Fruit fly (Drosophila melanogaster) whole organism, embryonic: ENCODE results near the gene CG44000.
A peak's percentile ranks its signal among the peaks of the same experiment; 100 is the strongest.

Source experiments
- Adf1 ChIP-seq: fragments of 200-800 bp; sonication (Bioruptor generic); IDR thresholded peaks from 2 replicates; pipeline ENCODE4 v1.3.6; 2022; ENCODE audit warnings: missing biosample characterization, missing genetic modification characterization
- Aef1 ChIP-seq: fragments of 200-800 bp; sonication (Bioruptor generic); IDR thresholded peaks from 3 replicates; pipeline ENCODE4 v1.3.6; 2022; ENCODE audit warnings: missing biosample characterization, missing genetic modification characterization
- Atf6 ChIP-seq: fragments of 200-800 bp; sonication (Bioruptor generic); IDR thresholded peaks from 2 replicates; pipeline ENCODE4 v1.3.6; 2022; ENCODE audit warnings: missing biosample characterization, missing genetic modification characterization
- CG16779 ChIP-seq: fragments of 200-800 bp; sonication (Bioruptor generic); IDR thresholded peaks from 2 replicates; pipeline ENCODE4 v1.3.6; 2022; ENCODE audit warnings: missing biosample characterization, missing genetic modification characterization
- CG7963 ChIP-seq: fragments of 200-800 bp; sonication (Bioruptor generic); IDR thresholded peaks from 3 replicates; pipeline ENCODE4 v1.3.6; 2022; ENCODE audit warnings: missing biosample characterization, missing genetic modification characterization; ENCODE audit not compliant: partially characterized antibody
- CG9215 ChIP-seq: fragments of 200-800 bp; sonication (Bioruptor generic); IDR thresholded peaks from 2 replicates; pipeline ENCODE4 v1.3.6; 2022; ENCODE audit warnings: missing biosample characterization, missing genetic modification characterization
- CTCF ChIP-seq: fragments of 200-800 bp; sonication (Bioruptor generic); optimal IDR thresholded peaks from 2 replicates; lab custom pipeline; 2017; ENCODE audit warnings: missing biosample characterization, mild to moderate bottlenecking, missing genetic modification characterization, moderate library complexity
- Ets97D ChIP-seq: fragments of 200-800 bp; sonication (Bioruptor generic); optimal IDR thresholded peaks from 3 replicates; lab custom pipeline; 2016; ENCODE audit warnings: missing biosample characterization, missing genetic modification characterization
- dm ChIP-seq: fragments of 200-800 bp; sonication (Bioruptor generic); optimal IDR thresholded peaks from 3 replicates; lab custom pipeline; 2016; ENCODE audit warnings: missing biosample characterization, missing genetic modification characterization
- psq ChIP-seq: fragments of 200-800 bp; sonication (Bioruptor generic); optimal IDR thresholded peaks from 2 replicates; lab custom pipeline; 2017; ENCODE audit warnings: missing biosample characterization, missing genetic modification characterization
- sug ChIP-seq: fragments of 200-800 bp; optimal IDR thresholded peaks from 2 replicates; lab custom pipeline; 2019; ENCODE audit warnings: missing biosample characterization, mild to moderate bottlenecking, missing genetic modification characterization, moderate library complexity

DNA sequence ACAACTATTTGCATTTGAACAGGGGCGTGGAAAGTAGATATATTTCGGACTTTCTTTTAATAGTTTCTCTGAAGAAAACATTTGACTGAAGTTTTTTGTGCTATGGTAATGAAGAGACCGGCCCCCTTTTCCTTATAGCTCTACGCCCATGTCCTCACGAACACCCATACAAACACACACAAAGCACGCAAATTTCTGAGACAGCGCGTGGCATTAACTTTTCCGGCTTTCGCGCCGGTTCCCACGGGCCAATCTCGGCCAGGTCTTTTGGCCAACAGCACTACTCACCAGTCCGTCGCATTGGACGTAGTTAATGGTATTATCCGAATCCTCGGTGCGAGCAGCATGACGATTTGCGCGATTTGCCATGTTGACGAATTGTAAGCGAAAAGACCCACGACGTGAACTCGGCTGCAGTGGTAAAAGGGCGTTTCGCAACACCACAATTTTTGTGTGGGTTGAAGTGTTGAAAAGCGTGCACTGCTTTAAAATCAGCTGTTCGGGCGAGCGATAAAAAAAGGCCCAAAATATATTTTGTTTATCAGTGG, 9.4 kb downstream of the CG44000 start, which contains the start of gene senju:
- TF ChIP-seq CG7963 (GFP tag; lab: Robert Waterston, UW) = no peak
- peak; percentile 62 for TF ChIP-seq CG9215 (GFP tag; lab: Robert Waterston, UW)
- peak; percentile 95 for TF ChIP-seq dm (GFP tag; lab: Kevin White, UChicago)
- peak; percentile 53 for TF ChIP-seq CG16779 (GFP tag; lab: Robert Waterston, UW)
- TF ChIP-seq Ets97D (GFP tag; lab: Kevin White, UChicago) = peak; percentile 93
- TF ChIP-seq psq (GFP tag; lab: Kevin White, UChicago) = peak; percentile 58
- TF ChIP-seq CTCF = peak; percentile 55
- TF ChIP-seq Adf1 (GFP tag; lab: Robert Waterston, UW) = peak; percentile 62
- peak; percentile 85 for TF ChIP-seq sug (tag; lab: Kevin White, UChicago)
- TF ChIP-seq Atf6 (GFP tag; lab: Robert Waterston, UW) = peak; percentile 80
- peak; percentile 79 for TF ChIP-seq Aef1
